Fruit fly (Drosophila melanogaster) whole organism, embryonic: ENCODE data around the gene eIF3d1.

Experiments used
- Atf3 ChIP-seq: fragments of 200-800 bp; sonication (Bioruptor generic); optimal IDR thresholded peaks from 3 replicates; lab custom pipeline; 2016; ENCODE audit warnings: missing biosample characterization, missing genetic modification characterization
- CG10654 ChIP-seq: fragments of 200-800 bp; sonication (Bioruptor generic); optimal IDR thresholded peaks from 2 replicates; lab custom pipeline; 2016; ENCODE audit warnings: missing biosample characterization, missing genetic modification characterization
- CG1233 ChIP-seq: fragments of 200-800 bp; sonication (Bioruptor generic); optimal IDR thresholded peaks from 4 replicates; lab custom pipeline; 2018; ENCODE audit warnings: missing biosample characterization, mild to moderate bottlenecking, missing genetic modification characterization
- CG12769 ChIP-seq: fragments of 200-800 bp; sonication (Bioruptor generic); optimal IDR thresholded peaks from 2 replicates; lab custom pipeline; 2019; ENCODE audit warnings: missing biosample characterization, mild to moderate bottlenecking, missing genetic modification characterization, moderate library complexity
- CG14050 ChIP-seq: fragments of 200-800 bp; sonication (Bioruptor generic); IDR thresholded peaks from 3 replicates; pipeline ENCODE4 v1.3.6; 2022; ENCODE audit warnings: missing biosample characterization, missing genetic modification characterization
- CG14710 ChIP-seq: fragments of 200-800 bp; sonication (Bioruptor generic); optimal IDR thresholded peaks from 3 replicates; lab custom pipeline; 2019; ENCODE audit warnings: missing biosample characterization, mild to moderate bottlenecking, missing genetic modification characterization, moderate library complexity
- CG15011 ChIP-seq: fragments of 200-800 bp; sonication (Bioruptor generic); optimal IDR thresholded peaks from 3 replicates; lab custom pipeline; 2018; ENCODE audit warnings: missing biosample characterization, mild to moderate bottlenecking, missing genetic modification characterization
- CG15479 ChIP-seq: fragments of 200-800 bp; sonication (Bioruptor generic); optimal IDR thresholded peaks from 3 replicates; lab custom pipeline; 2019; ENCODE audit warnings: missing biosample characterization, mild to moderate bottlenecking, missing genetic modification characterization, moderate library complexity
- CG1602 ChIP-seq: fragments of 200-800 bp; sonication (Bioruptor generic); optimal IDR thresholded peaks from 3 replicates; lab custom pipeline; 2016; ENCODE audit warnings: missing biosample characterization, missing genetic modification characterization
- CG1647 ChIP-seq: fragments of 200-800 bp; sonication (Bioruptor generic); optimal IDR thresholded peaks from 3 replicates; lab custom pipeline; 2016; ENCODE audit warnings: missing biosample characterization, missing genetic modification characterization
- CG17385 ChIP-seq: fragments of 200-800 bp; sonication (Bioruptor generic); optimal IDR thresholded peaks from 3 replicates; lab custom pipeline; 2018; ENCODE audit warnings: missing biosample characterization, mild to moderate bottlenecking, missing genetic modification characterization
- CG17829 ChIP-seq: fragments of 200-800 bp; optimal IDR thresholded peaks from 2 replicates; lab custom pipeline; 2019; ENCODE audit warnings: missing biosample characterization, mild to moderate bottlenecking, missing genetic modification characterization, moderate library complexity
- CG1792 ChIP-seq: fragments of 200-800 bp; sonication (Bioruptor generic); optimal IDR thresholded peaks from 2 replicates; lab custom pipeline; 2016; ENCODE audit warnings: missing biosample characterization, missing genetic modification characterization
- CG18764 ChIP-seq: fragments of 200-800 bp; sonication (Bioruptor generic); optimal IDR thresholded peaks from 3 replicates; lab custom pipeline; 2016; ENCODE audit warnings: missing biosample characterization, missing genetic modification characterization
- CG2199 ChIP-seq: fragments of 200-800 bp; sonication (Bioruptor generic); IDR thresholded peaks from 3 replicates; pipeline ENCODE4 v1.3.6; 2022; ENCODE audit warnings: missing biosample characterization, missing genetic modification characterization
- CG2678 ChIP-seq: fragments of 200-800 bp; sonication (Bioruptor generic); optimal IDR thresholded peaks from 3 replicates; lab custom pipeline; 2019; ENCODE audit warnings: missing biosample characterization, mild to moderate bottlenecking, missing genetic modification characterization, moderate library complexity
- CG31388 ChIP-seq: fragments of 200-800 bp; sonication (Bioruptor generic); optimal IDR thresholded peaks from 2 replicates; lab custom pipeline; 2016; ENCODE audit warnings: missing biosample characterization, missing genetic modification characterization
- CG3407 ChIP-seq: fragments of 200-800 bp; sonication (Bioruptor generic); optimal IDR thresholded peaks from 2 replicates; lab custom pipeline; 2018; ENCODE audit warnings: missing biosample characterization, mild to moderate bottlenecking, missing genetic modification characterization
- CG4707 ChIP-seq: fragments of 200-800 bp; sonication (Bioruptor generic); optimal IDR thresholded peaks from 2 replicates; lab custom pipeline; 2018; ENCODE audit warnings: missing biosample characterization, mild to moderate bottlenecking, missing genetic modification characterization, moderate library complexity
- CG7372 ChIP-seq: fragments of 200-800 bp; sonication (Bioruptor generic); IDR thresholded peaks from 2 replicates; pipeline ENCODE4 v1.3.6; 2022; ENCODE audit warnings: missing biosample characterization, missing genetic modification characterization
- CG7928 ChIP-seq: fragments of 200-800 bp; sonication (Bioruptor generic); optimal IDR thresholded peaks from 2 replicates; lab custom pipeline; 2017; ENCODE audit warnings: missing biosample characterization, mild to moderate bottlenecking, missing genetic modification characterization
- CG9437 ChIP-seq: fragments of 200-800 bp; sonication (Bioruptor generic); optimal IDR thresholded peaks from 2 replicates; lab custom pipeline; 2018; ENCODE audit warnings: missing biosample characterization, mild to moderate bottlenecking, missing genetic modification characterization
- Dip2 ChIP-seq: fragments of 200-800 bp; sonication (Bioruptor generic); IDR thresholded peaks from 2 replicates; pipeline ENCODE4 v1.3.6; 2022; ENCODE audit warnings: missing biosample characterization, missing genetic modification characterization
- Dp ChIP-seq: fragments of 200-800 bp; sonication (Bioruptor generic); optimal IDR thresholded peaks from 2 replicates; lab custom pipeline; 2018; ENCODE audit warnings: missing biosample characterization, mild to moderate bottlenecking, missing genetic modification characterization, moderate library complexity
- GATAe ChIP-seq: fragments of 200-800 bp; sonication (Bioruptor generic); conservative IDR thresholded peaks from 2 replicates; pipeline ENCODE4 v1.3.6; 2022; ENCODE audit warnings: missing biosample characterization, missing genetic modification characterization
- HLH3B ChIP-seq: fragments of 200-800 bp; sonication (Bioruptor generic); IDR thresholded peaks from 2 replicates; pipeline ENCODE4 v1.3.6; 2022; ENCODE audit warnings: missing biosample characterization, missing genetic modification characterization
- HLH4C ChIP-seq: fragments of 200-800 bp; sonication (Bioruptor generic); IDR thresholded peaks from 3 replicates; pipeline ENCODE4 v1.3.6; 2022; ENCODE audit warnings: missing biosample characterization, missing genetic modification characterization; ENCODE audit not compliant: partially characterized antibody
- Hmr ChIP-seq: fragments of 200-800 bp; sonication (Bioruptor generic); optimal IDR thresholded peaks from 3 replicates; lab custom pipeline; 2017; ENCODE audit warnings: mild to moderate bottlenecking, missing biosample characterization, missing genetic modification reagents, missing genetic modification characterization
- Hr3 ChIP-seq: fragments of 200-800 bp; sonication (Bioruptor generic); optimal IDR thresholded peaks from 3 replicates; lab custom pipeline; 2016; ENCODE audit warnings: missing biosample characterization, missing genetic modification characterization
- Hsf ChIP-seq: fragments of 200-800 bp; sonication (Bioruptor generic); optimal IDR thresholded peaks from 3 replicates; lab custom pipeline; 2016; ENCODE audit warnings: missing biosample characterization, missing genetic modification characterization
- Kr ChIP-seq: fragments of 200-800 bp; sonication (Bioruptor generic); optimal IDR thresholded peaks from 2 replicates; lab custom pipeline; 2017; ENCODE audit warnings: missing biosample characterization, mild to moderate bottlenecking, missing genetic modification characterization
- Mad ChIP-seq: fragments of 200-800 bp; sonication (Bioruptor generic); optimal IDR thresholded peaks from 2 replicates; lab custom pipeline; 2016; ENCODE audit warnings: missing biosample characterization, missing genetic modification characterization
- Med ChIP-seq: fragments of 200-800 bp; sonication (Bioruptor generic); peaks from one replicate; lab custom pipeline; 2016; ENCODE audit warnings: missing biosample characterization, missing genetic modification characterization, mild to moderate bottlenecking, inconsistent platforms, moderate library complexity
- NK7.1 ChIP-seq: fragments of 200-800 bp; sonication (Bioruptor generic); optimal IDR thresholded peaks from 3 replicates; lab custom pipeline; 2016; ENCODE audit warnings: missing biosample characterization, missing genetic modification characterization
- Optix ChIP-seq: fragments of 200-800 bp; sonication (Bioruptor generic); IDR thresholded peaks from 3 replicates; pipeline ENCODE4 v1.3.6; 2022; ENCODE audit warnings: missing biosample characterization, missing genetic modification characterization
- Poxn ChIP-seq: fragments of 200-800 bp; sonication (Bioruptor generic); IDR thresholded peaks from 2 replicates; pipeline ENCODE4 v1.3.6; 2022; ENCODE audit warnings: missing biosample characterization, missing genetic modification characterization
- Ravus ChIP-seq: fragments of 200-800 bp; sonication (Bioruptor generic); IDR thresholded peaks from 2 replicates; pipeline ENCODE4 v1.3.6; 2022; ENCODE audit warnings: missing biosample characterization, missing genetic modification characterization
- Spps ChIP-seq: fragments of 200-800 bp; sonication (Bioruptor generic); optimal IDR thresholded peaks from 2 replicates; lab custom pipeline; 2018; ENCODE audit warnings: missing biosample characterization, mild to moderate bottlenecking, missing genetic modification characterization
- Tbp ChIP-seq: fragments of >200 bp; optimal IDR thresholded peaks from 2 replicates; lab custom pipeline; 2018; ENCODE audit warnings: missing biosample characterization, missing genetic modification characterization
- ash1 ChIP-seq: fragments of 200-800 bp; sonication (Bioruptor generic); optimal IDR thresholded peaks from 2 replicates; lab custom pipeline; 2018; ENCODE audit warnings: missing biosample characterization, mild to moderate bottlenecking, missing genetic modification characterization
- bab2 ChIP-seq: fragments of 200-800 bp; sonication (Bioruptor generic); optimal IDR thresholded peaks from 2 replicates; lab custom pipeline; 2016; ENCODE audit warnings: missing biosample characterization, missing genetic modification characterization
- dmrt99B ChIP-seq: fragments of 200-800 bp; sonication (Bioruptor generic); optimal IDR thresholded peaks from 2 replicates; lab custom pipeline; 2018; ENCODE audit warnings: missing biosample characterization, mild to moderate bottlenecking, missing genetic modification characterization, moderate library complexity
- gfzf ChIP-seq: fragments of 200-800 bp; sonication (Bioruptor generic); optimal IDR thresholded peaks from 2 replicates; lab custom pipeline; 2016; ENCODE audit warnings: missing biosample characterization, mild to moderate bottlenecking, missing genetic modification characterization, moderate library complexity
- ham ChIP-seq: fragments of 200-800 bp; sonication (Bioruptor generic); IDR thresholded peaks from 2 replicates; pipeline ENCODE4 v1.3.6; 2022; ENCODE audit warnings: missing biosample characterization, missing genetic modification characterization
- jumu ChIP-seq: fragments of 200-800 bp; sonication (Bioruptor generic); optimal IDR thresholded peaks from 3 replicates; lab custom pipeline; 2016; ENCODE audit warnings: missing biosample characterization, missing genetic modification characterization
- lbe ChIP-seq: fragments of 200-800 bp; sonication (Bioruptor generic); optimal IDR thresholded peaks from 2 replicates; lab custom pipeline; 2016; ENCODE audit warnings: missing biosample characterization, mild to moderate bottlenecking, missing genetic modification characterization
- mirr ChIP-seq: fragments of 200-800 bp; sonication (Bioruptor generic); optimal IDR thresholded peaks from 3 replicates; lab custom pipeline; 2018; ENCODE audit warnings: missing biosample characterization, mild to moderate bottlenecking, missing genetic modification characterization
- run ChIP-seq: fragments of 200-800 bp; sonication (Bioruptor generic); optimal IDR thresholded peaks from 3 replicates; lab custom pipeline; 2018; ENCODE audit warnings: missing biosample characterization, mild to moderate bottlenecking, missing genetic modification characterization
- sens-2 ChIP-seq: fragments of 200-800 bp; sonication (Bioruptor generic); IDR thresholded peaks from 2 replicates; pipeline ENCODE4 v1.3.6; 2022; ENCODE audit warnings: missing biosample characterization, missing genetic modification characterization
- usp ChIP-seq: fragments of >200 bp; optimal IDR thresholded peaks from 2 replicates; lab custom pipeline; 2017; ENCODE audit warnings: missing biosample characterization, missing genetic modification characterization
- wdn ChIP-seq: fragments of 200-800 bp; sonication (Bioruptor generic); IDR thresholded peaks from 2 replicates; pipeline ENCODE4 v1.3.6; 2022; ENCODE audit warnings: missing biosample characterization, missing genetic modification characterization

The eIF3d1 gene

DNA sequence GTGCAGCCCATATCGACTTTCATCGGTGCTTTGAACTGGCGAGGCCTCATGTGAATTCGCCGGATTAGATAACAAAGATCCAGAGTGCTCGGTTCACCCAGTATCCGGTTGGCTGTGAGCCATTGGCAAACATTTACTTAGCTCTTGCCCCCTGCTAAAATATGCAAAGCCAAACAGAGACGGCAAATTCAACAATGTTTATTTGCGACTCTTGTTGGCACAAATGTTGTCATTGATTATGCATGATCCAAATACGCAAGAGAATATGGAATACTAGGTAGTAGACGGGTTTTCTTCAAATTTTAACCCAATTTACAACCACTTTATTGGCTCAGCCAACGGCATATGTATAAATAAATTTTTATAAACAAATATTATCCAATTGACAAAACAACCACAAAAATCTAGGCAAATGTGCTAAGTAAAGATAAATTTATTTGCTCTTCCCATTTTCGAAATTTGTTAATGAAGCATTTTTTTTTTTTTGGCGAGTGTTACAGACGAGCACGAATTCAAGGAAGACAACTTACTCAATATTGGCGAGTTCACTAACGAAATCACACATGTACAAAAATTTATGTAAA is 27.2 kb upstream of the eIF3d1 start (continued):
- TF ChIP-seq gfzf (GFP tag; lab: Kevin White, UChicago) (no peak), CG3407 (no peak), CG14050 (peak; percentile 33; the same call in 2 of the 3 replicates), CG2199 (GFP tag; lab: Robert Waterston, UW) (no peak), CG1647 (GFP tag; lab: Kevin White, UChicago) (peak; percentile 9), usp (GFP tag; lab: Kevin White, UChicago) (no peak), CG1602 (GFP tag; lab: Kevin White, UChicago) (peak; percentile 1), Poxn (GFP tag; lab: Robert Waterston, UW) (no peak), CG1792 (GFP tag; lab: Kevin White, UChicago) (peak; percentile 14), CG17829 (no peak), Med (GFP tag; lab: Kevin White, UChicago) (peak; percentile 97), Kr (GFP tag; lab: Kevin White, UChicago) (no peak), run (tag; lab: Kevin White, UChicago) (peak; percentile 16), Spps (tag; lab: Kevin White, UChicago) (no peak), CG31388 (GFP tag; lab: Kevin White, UChicago) (no peak), Hr3 (GFP tag; lab: Kevin White, UChicago) (no peak), CG10654 (peak; percentile 41), CG7928 (GFP tag; lab: Kevin White, UChicago) (peak; percentile 68), CG14710 (tag; lab: Kevin White, UChicago) (no peak), CG18764 (GFP tag; lab: Kevin White, UChicago) (peak; percentile 37), CG15479 (GFP tag; lab: Kevin White, UChicago) (no peak), sens-2 (GFP tag; lab: Robert Waterston, UW) (0 out of 2 replicates have a peak, but pooled peaks have one; percentile 16), dmrt99B (tag; lab: Kevin White, UChicago) (peak; percentile 40), CG2678 (peak; percentile 79), mirr (peak; percentile 86), Dp (GFP tag; lab: Kevin White, UChicago) (no peak), CG15011 (GFP tag; lab: Kevin White, UChicago) (peak; percentile 62), NK7.1 (GFP tag; lab: Kevin White, UChicago) (peak; percentile 23), Ravus (GFP tag; lab: Robert Waterston, UW) (no peak; the same call in 1 of the 2 replicates), Optix (no peak), lbe (peak; percentile 71), GATAe (GFP tag; lab: Robert Waterston, UW) (no peak; the same call in 1 of the 2 replicates), HLH4C (GFP tag; lab: Robert Waterston, UW) (no peak), ash1 (GFP tag; lab: Kevin White, UChicago) (peak; percentile 62), CG12769 (tag; lab: Kevin White, UChicago) (peak; percentile 90), Mad (GFP tag; lab: Kevin White, UChicago) (no peak), Dip2 (GFP tag; lab: Robert Waterston, UW) (no peak), ham (GFP tag; lab: Robert Waterston, UW) (no peak), Hmr (peak; percentile 93), CG1233 (peak; percentile 56), wdn (GFP tag; lab: Robert Waterston, UW) (0 out of 2 replicates have a peak, but pooled peaks have one; percentile 21), CG17385 (GFP tag; lab: Kevin White, UChicago) (peak; percentile 41), CG7372 (GFP tag; lab: Robert Waterston, UW) (no peak), bab2 (GFP tag; lab: Kevin White, UChicago) (peak; percentile 55), CG9437 (peak; percentile 19), Hsf (GFP tag; lab: Kevin White, UChicago) (peak; percentile 27), HLH3B (GFP tag; lab: Robert Waterston, UW) (no peak; the same call in 1 of the 2 replicates), jumu (GFP tag; lab: Kevin White, UChicago) (peak; percentile 4), CG4707 (GFP tag; lab: Kevin White, UChicago) (no peak), Atf3 (GFP tag; lab: Kevin White, UChicago) (no peak), Tbp (no peak)
